Fruit fly (Drosophila melanogaster): ENCODE results near the gene CG10969.

CG10969 gene

dm6 chr3L:12802443-12802865 lies 21.6 kb upstream of the CG10969 start (continued):
- no peak for TF ChIP-seq repo (GFP tag; optimal IDR thresholded peaks at IDR 0.05)
- peak; percentile 6 for TF ChIP-seq CG1529 (GFP tag; optimal IDR thresholded peaks at IDR 0.05)
- TF ChIP-seq HHEX (GFP tag; optimal IDR thresholded peaks at IDR 0.05) = no peak
- peak; percentile 26; the same call in 1 of the 2 replicates for TF ChIP-seq sob (GFP tag; IDR thresholded peaks at IDR 0.05)
- TF ChIP-seq CG9437 (GFP tag; optimal IDR thresholded peaks at IDR 0.05) = no peak
- peak; percentile 9 for TF ChIP-seq CG15269 (tag; optimal IDR thresholded peaks at IDR 0.05)
- TF ChIP-seq Blimp-1 (GFP tag; optimal IDR thresholded peaks at IDR 0.05) = peak; percentile 24
- TF ChIP-seq CG17359 (tag; optimal IDR thresholded peaks at IDR 0.05) = peak; percentile 6
- TF ChIP-seq CG12299 (tag; optimal IDR thresholded peaks at IDR 0.05) = peak; percentile 55
- TF ChIP-seq vvl (GFP tag; IDR thresholded peaks at IDR 0.05) = peak; percentile 52
- peak; percentile 12 for TF ChIP-seq bcd (GFP tag; optimal IDR thresholded peaks at IDR 0.05)
- TF ChIP-seq CG11093 (GFP tag; IDR thresholded peaks at IDR 0.05) = peak; percentile 37; the same call in 1 of the 3 replicates
- peak; percentile 3 for TF ChIP-seq mam (GFP tag; optimal IDR thresholded peaks at IDR 0.05)
- TF ChIP-seq Asciz (GFP tag; optimal IDR thresholded peaks at IDR 0.05) = peak; percentile 45
- peak; percentile 18 for TF ChIP-seq CG12744 (GFP tag; optimal IDR thresholded peaks at IDR 0.05)
- TF ChIP-seq CG10431 (GFP tag; optimal IDR thresholded peaks at IDR 0.05) = no peak
- no peak for TF ChIP-seq unc-4 (GFP tag; IDR thresholded peaks at IDR 0.05; ENCODE audit: partially characterized antibody)
- peak; percentile 33 for TF ChIP-seq ATbp (GFP tag; optimal IDR thresholded peaks at IDR 0.05)
- no peak for TF ChIP-seq CG11696 (GFP tag; IDR thresholded peaks at IDR 0.05)
- peak; percentile 88 for TF ChIP-seq sens (GFP tag)
- peak; percentile 33 for TF ChIP-seq pho (GFP tag; optimal IDR thresholded peaks at IDR 0.05)
- peak; percentile 14 for TF ChIP-seq CG13624 (GFP tag; optimal IDR thresholded peaks at IDR 0.05)
- no peak for TF ChIP-seq hkb (optimal IDR thresholded peaks at IDR 0.05)
- TF ChIP-seq hkb (GFP tag; IDR thresholded peaks at IDR 0.05) = peak; percentile 12; the same call in 1 of the 2 replicates
- peak; percentile 14 to 78 for TF ChIP-seq bsh (GFP tag; optimal IDR thresholded peaks at IDR 0.05)
- peak; percentile 27 for TF ChIP-seq fd64A (GFP tag; optimal IDR thresholded peaks at IDR 0.05)
- TF ChIP-seq CHES-1-like (GFP tag; optimal IDR thresholded peaks at IDR 0.05) = peak; percentile 7
- TF ChIP-seq lab (GFP tag; optimal IDR thresholded peaks at IDR 0.05) = peak; percentile 54
- TF ChIP-seq Rfx (GFP tag; IDR thresholded peaks at IDR 0.05) = peak; percentile 55; the same call in 1 of the 2 replicates
- peak; percentile 67 for TF ChIP-seq caup (GFP tag; optimal IDR thresholded peaks at IDR 0.05; ENCODE audit: severe bottlenecking)
- peak; percentile 16 for TF ChIP-seq CG1233 (GFP tag; optimal IDR thresholded peaks at IDR 0.05)
- no peak for TF ChIP-seq CG30403 (GFP tag; optimal IDR thresholded peaks at IDR 0.05)
- no peak for TF ChIP-seq CG8089 (GFP tag; optimal IDR thresholded peaks at IDR 0.05)

dm6 chr3L:12800167-12800566 lies 19.3 kb upstream of the CG10969 start:
- peak; percentile 56 for TF ChIP-seq sug (tag; optimal IDR thresholded peaks at IDR 0.05)
- TF ChIP-seq CG14667 (GFP tag; IDR thresholded peaks at IDR 0.05) = no peak

- TF ChIP-seq gem (tag; optimal IDR thresholded peaks at IDR 0.05) (peak; percentile 22), CG17829 (tag; optimal IDR thresholded peaks at IDR 0.05) (peak; percentile 93), fru (optimal IDR thresholded peaks at IDR 0.05) (no peak), CG15601 (tag; optimal IDR thresholded peaks at IDR 0.05) (peak; percentile 31), Hr78 (GFP tag; optimal IDR thresholded peaks at IDR 0.05) (peak in 1 of 2 experiments; percentile 71), CG11696 (GFP tag; IDR thresholded peaks at IDR 0.05) (no peak), PHDP (tag; optimal IDR thresholded peaks at IDR 0.05) (peak; percentile 20), Scr (GFP tag; IDR thresholded peaks at IDR 0.05; ENCODE audit: partially characterized antibody) (no peak), Pdp1 (GFP tag; optimal IDR thresholded peaks at IDR 0.05) (peak in 1 of 2 experiments; percentile 44), sens (GFP tag) (peak; percentile 74), exex (tag; optimal IDR thresholded peaks at IDR 0.05) (peak; percentile 30), D19B (GFP tag; optimal IDR thresholded peaks at IDR 0.05) (peak; percentile 23), grau (tag; optimal IDR thresholded peaks at IDR 0.05) (peak; percentile 15), Hr51 (GFP tag; optimal IDR thresholded peaks at IDR 0.05) (peak in 1 of 2 experiments; percentile 12)
Observed at dm6 chr3L:12799431-12800147, 18.7 kb upstream of the CG10969 start.
